Fruit fly (Drosophila melanogaster) whole organism, embryonic: ENCODE data around the gene CG3277.
A peak's percentile ranks its signal among the peaks of the same experiment; 100 is the strongest.

Experiments used
- Atf-2 ChIP-seq: fragments of 200-800 bp; sonication (Bioruptor generic); optimal IDR thresholded peaks from 2 replicates; lab custom pipeline; 2016; ENCODE audit warnings: missing biosample characterization, missing genetic modification characterization
- Bdp1 ChIP-seq: fragments of 200-800 bp; sonication (Bioruptor generic); optimal IDR thresholded peaks from 3 replicates; lab custom pipeline; 2016; ENCODE audit warnings: missing biosample characterization, missing genetic modification characterization
- CG10543 ChIP-seq: fragments of 200-800 bp; sonication (Bioruptor generic); optimal IDR thresholded peaks from 3 replicates; lab custom pipeline; 2017; ENCODE audit warnings: missing biosample characterization, mild to moderate bottlenecking, missing genetic modification characterization, moderate library complexity
- CG10959 ChIP-seq: fragments of 200-800 bp; sonication (Bioruptor generic); IDR thresholded peaks from 2 replicates; pipeline ENCODE4 v1.3.6; 2022; ENCODE audit warnings: missing biosample characterization, missing genetic modification characterization
- CG10979 ChIP-seq: fragments of 200-800 bp; sonication (Bioruptor generic); optimal IDR thresholded peaks from 2 replicates; lab custom pipeline; 2018; ENCODE audit warnings: missing biosample characterization, mild to moderate bottlenecking, missing genetic modification characterization, moderate library complexity
- CG11504 ChIP-seq: fragments of 200-800 bp; sonication (Bioruptor generic); optimal IDR thresholded peaks from 3 replicates; lab custom pipeline; 2019; ENCODE audit warnings: missing biosample characterization, mild to moderate bottlenecking, missing genetic modification characterization, moderate library complexity
- CG13287 ChIP-seq: fragments of 200-800 bp; sonication (Bioruptor generic); IDR thresholded peaks from 2 replicates; pipeline ENCODE4 v1.3.6; 2022; ENCODE audit warnings: missing biosample characterization, missing genetic modification characterization; ENCODE audit not compliant: partially characterized antibody
- CG15514 ChIP-seq: fragments of 200-800 bp; sonication (Bioruptor generic); optimal IDR thresholded peaks from 3 replicates; lab custom pipeline; 2017; ENCODE audit warnings: missing biosample characterization, missing genetic modification characterization, mild to moderate bottlenecking, moderate library complexity, missing genetic modification reagents
- CG1603 ChIP-seq: fragments of 200-800 bp; sonication (Bioruptor generic); optimal IDR thresholded peaks from 2 replicates; lab custom pipeline; 2019; ENCODE audit warnings: missing biosample characterization, mild to moderate bottlenecking, missing genetic modification characterization, moderate library complexity
- CG16815 ChIP-seq: fragments of 200-800 bp; sonication (Bioruptor generic); optimal IDR thresholded peaks from 3 replicates; lab custom pipeline; 2017; ENCODE audit warnings: missing biosample characterization, mild to moderate bottlenecking, missing genetic modification characterization
- CG17568 ChIP-seq: fragments of 200-800 bp; sonication (Bioruptor generic); optimal IDR thresholded peaks from 2 replicates; lab custom pipeline; 2018; ENCODE audit warnings: missing biosample characterization, mild to moderate bottlenecking, missing genetic modification characterization, moderate library complexity
- CG18011 ChIP-seq: fragments of 200-800 bp; sonication (Bioruptor generic); optimal IDR thresholded peaks from 2 replicates; lab custom pipeline; 2017; ENCODE audit warnings: missing biosample characterization, missing genetic modification characterization, mild to moderate bottlenecking, moderate library complexity, missing genotype
- CG18599 ChIP-seq: fragments of 200-800 bp; sonication (Bioruptor generic); optimal IDR thresholded peaks from 3 replicates; lab custom pipeline; 2017; ENCODE audit warnings: missing biosample characterization, missing genetic modification characterization, mild to moderate bottlenecking, moderate library complexity, missing genetic modification reagents
- CG18764 ChIP-seq: fragments of 200-800 bp; sonication (Bioruptor generic); optimal IDR thresholded peaks from 3 replicates; lab custom pipeline; 2016; ENCODE audit warnings: missing biosample characterization, missing genetic modification characterization
- CG2712 ChIP-seq: fragments of 200-800 bp; optimal IDR thresholded peaks from 3 replicates; lab custom pipeline; 2019; ENCODE audit warnings: missing biosample characterization, mild to moderate bottlenecking, missing genetic modification characterization, moderate library complexity
- CG32772 ChIP-seq: fragments of 200-800 bp; sonication (Bioruptor generic); IDR thresholded peaks from 2 replicates; pipeline ENCODE4 v1.3.6; 2022; ENCODE audit warnings: missing biosample characterization, missing genetic modification characterization
- CG3407 ChIP-seq: fragments of 200-800 bp; sonication (Bioruptor generic); optimal IDR thresholded peaks from 2 replicates; lab custom pipeline; 2018; ENCODE audit warnings: missing biosample characterization, mild to moderate bottlenecking, missing genetic modification characterization
- CG42726 ChIP-seq: fragments of 200-800 bp; sonication (Bioruptor generic); IDR thresholded peaks from 2 replicates; pipeline ENCODE4 v1.3.6; 2022; ENCODE audit warnings: missing biosample characterization, missing genetic modification characterization; ENCODE audit not compliant: partially characterized antibody
- CG4617 ChIP-seq: fragments of 200-800 bp; sonication (Bioruptor generic); optimal IDR thresholded peaks from 3 replicates; lab custom pipeline; 2016; ENCODE audit warnings: missing biosample characterization, missing genetic modification characterization, borderline replicate concordance
- CG7556 ChIP-seq: fragments of 200-800 bp; sonication (Bioruptor generic); optimal IDR thresholded peaks from 2 replicates; lab custom pipeline; 2017; ENCODE audit warnings: missing biosample characterization, mild to moderate bottlenecking, missing genetic modification characterization
- CG8089 ChIP-seq: fragments of 200-800 bp; sonication (Bioruptor generic); optimal IDR thresholded peaks from 3 replicates; lab custom pipeline; 2016; ENCODE audit warnings: missing biosample characterization, missing genetic modification characterization
- CG8388 ChIP-seq: fragments of 200-800 bp; sonication (Bioruptor generic); optimal IDR thresholded peaks from 2 replicates; lab custom pipeline; 2019; ENCODE audit warnings: missing biosample characterization, mild to moderate bottlenecking, missing genetic modification characterization, moderate library complexity
- CG9437 ChIP-seq: fragments of 200-800 bp; sonication (Bioruptor generic); optimal IDR thresholded peaks from 2 replicates; lab custom pipeline; 2018; ENCODE audit warnings: missing biosample characterization, mild to moderate bottlenecking, missing genetic modification characterization
- CG9609 ChIP-seq: fragments of 200-800 bp; sonication (Bioruptor generic); optimal IDR thresholded peaks from 3 replicates; lab custom pipeline; 2016; ENCODE audit warnings: missing biosample characterization, missing genetic modification characterization
- Dad ChIP-seq: fragments of 200-800 bp; sonication (Bioruptor generic); optimal IDR thresholded peaks from 3 replicates; lab custom pipeline; 2016; ENCODE audit warnings: missing biosample characterization, missing genetic modification characterization
- E2f1 ChIP-seq: fragments of 200-800 bp; sonication (Bioruptor generic); IDR thresholded peaks from 2 replicates; pipeline ENCODE4 v1.3.6; 2022; ENCODE audit warnings: missing biosample characterization, missing genetic modification characterization
- Ets65A ChIP-seq: fragments of 200-800 bp; sonication (Bioruptor generic); peaks from one replicate; lab custom pipeline; 2016; ENCODE audit warnings: missing biosample characterization, missing genetic modification characterization
- HLHmδ ChIP-seq: fragments of 200-800 bp; sonication (Bioruptor generic); optimal IDR thresholded peaks from 2 replicates; lab custom pipeline; 2018; ENCODE audit warnings: missing biosample characterization, mild to moderate bottlenecking, missing genetic modification characterization, moderate library complexity
- MESR4 ChIP-seq: fragments of 200-800 bp; sonication (Bioruptor generic); optimal IDR thresholded peaks from 2 replicates; lab custom pipeline; 2018; ENCODE audit warnings: missing biosample characterization, mild to moderate bottlenecking, missing genetic modification characterization, moderate library complexity
- Stat92E ChIP-seq, 3 experiments: fragments of >200 bp in 2 of 3; fragments of 200-800 bp in 1 of 3; sonication (Bioruptor generic) in 1 of 3; optimal IDR thresholded peaks; 2 replicates each; lab custom pipeline; 2017 to 2019; ENCODE audit warnings: missing biosample characterization in 3 of 3, missing genetic modification characterization in 3 of 3, mild to moderate bottlenecking in 1 of 3, moderate library complexity in 1 of 3
- ash1 ChIP-seq: fragments of 200-800 bp; sonication (Bioruptor generic); optimal IDR thresholded peaks from 2 replicates; lab custom pipeline; 2018; ENCODE audit warnings: missing biosample characterization, mild to moderate bottlenecking, missing genetic modification characterization
- bcd ChIP-seq: fragments of 200-800 bp; sonication (Bioruptor generic); optimal IDR thresholded peaks from 2 replicates; lab custom pipeline; 2017; ENCODE audit warnings: missing biosample characterization, mild to moderate bottlenecking, missing genetic modification characterization
- bowl ChIP-seq: fragments of 200-800 bp; sonication (Bioruptor generic); IDR thresholded peaks from 2 replicates; pipeline ENCODE4 v1.3.6; 2022; ENCODE audit warnings: missing biosample characterization, missing genetic modification characterization
- ci ChIP-seq: fragments of 200-800 bp; sonication (Bioruptor generic); IDR thresholded peaks from 3 replicates; pipeline ENCODE4 v1.3.6; 2022; ENCODE audit warnings: missing biosample characterization, missing genetic modification characterization
- croc ChIP-seq: fragments of 200-800 bp; sonication (Bioruptor generic); conservative IDR thresholded peaks from 3 replicates; pipeline ENCODE4 v1.3.6; 2022; ENCODE audit warnings: missing biosample characterization, missing genetic modification characterization
- dimm ChIP-seq: fragments of 200-800 bp; sonication (Bioruptor generic); IDR thresholded peaks from 2 replicates; pipeline ENCODE4 v1.3.6; 2022; ENCODE audit warnings: missing biosample characterization, missing genetic modification characterization
- fd96Cb ChIP-seq: fragments of 200-800 bp; sonication (Bioruptor generic); optimal IDR thresholded peaks from 2 replicates; lab custom pipeline; 2018; ENCODE audit warnings: missing biosample characterization, mild to moderate bottlenecking, missing genetic modification characterization, moderate library complexity
- gfzf ChIP-seq: fragments of 200-800 bp; sonication (Bioruptor generic); optimal IDR thresholded peaks from 2 replicates; lab custom pipeline; 2016; ENCODE audit warnings: missing biosample characterization, mild to moderate bottlenecking, missing genetic modification characterization, moderate library complexity
- lov ChIP-seq, 2 experiments: fragments of 200-800 bp in 1 of 2; fragments of >200 bp in 1 of 2; sonication (Bioruptor generic) in 1 of 2; IDR thresholded peaks in 1 of 2; optimal IDR thresholded peaks in 1 of 2; 2 replicates in 1 of 2; 3 replicates in 1 of 2; pipeline versions ENCODE4 v1.3.6 to Lab custom; 2017 to 2022; ENCODE audit warnings: missing biosample characterization in 1 of 2, missing genetic modification characterization in 1 of 2
- nom ChIP-seq: fragments of 200-800 bp; sonication (Bioruptor generic); optimal IDR thresholded peaks from 2 replicates; lab custom pipeline; 2017; ENCODE audit warnings: missing biosample characterization, missing genetic modification characterization, mild to moderate bottlenecking, moderate library complexity, missing genetic modification reagents
- pros ChIP-seq: fragments of 200-800 bp; sonication (Bioruptor generic); optimal IDR thresholded peaks from 3 replicates; lab custom pipeline; 2019; ENCODE audit warnings: missing biosample characterization, mild to moderate bottlenecking, missing genetic modification characterization, moderate library complexity
- row ChIP-seq: fragments of 200-800 bp; sonication (Bioruptor generic); IDR thresholded peaks from 3 replicates; pipeline ENCODE4 v1.3.6; 2022; ENCODE audit warnings: missing biosample characterization, missing genetic modification characterization
- sd ChIP-seq: fragments of 200-800 bp; sonication (Bioruptor generic); optimal IDR thresholded peaks from 3 replicates; lab custom pipeline; 2018; ENCODE audit warnings: missing biosample characterization, mild to moderate bottlenecking, missing genetic modification characterization, moderate library complexity
- sr ChIP-seq: fragments of 200-800 bp; sonication (Bioruptor generic); IDR thresholded peaks from 3 replicates; pipeline ENCODE4 v1.3.6; 2022; ENCODE audit warnings: missing biosample characterization, missing genetic modification characterization
- ssp ChIP-seq: fragments of 200-800 bp; sonication (Bioruptor generic); IDR thresholded peaks from 2 replicates; pipeline ENCODE4 v1.3.6; 2022; ENCODE audit warnings: missing biosample characterization, missing genetic modification characterization
- tio ChIP-seq: fragments of 200-800 bp; sonication (Bioruptor generic); optimal IDR thresholded peaks from 2 replicates; lab custom pipeline; 2017; ENCODE audit warnings: missing biosample characterization, missing genetic modification characterization, inconsistent platforms
- unc-4 ChIP-seq: fragments of 200-800 bp; sonication (Bioruptor generic); IDR thresholded peaks from 2 replicates; pipeline ENCODE4 v1.3.6; 2022; ENCODE audit warnings: missing biosample characterization, missing genetic modification characterization; ENCODE audit not compliant: partially characterized antibody
- z ChIP-seq: fragments of 200-800 bp; sonication (Bioruptor generic); IDR thresholded peaks from 3 replicates; pipeline ENCODE4 v1.3.6; 2022; ENCODE audit warnings: missing biosample characterization, missing genetic modification characterization

The CG3277 gene

DNA sequence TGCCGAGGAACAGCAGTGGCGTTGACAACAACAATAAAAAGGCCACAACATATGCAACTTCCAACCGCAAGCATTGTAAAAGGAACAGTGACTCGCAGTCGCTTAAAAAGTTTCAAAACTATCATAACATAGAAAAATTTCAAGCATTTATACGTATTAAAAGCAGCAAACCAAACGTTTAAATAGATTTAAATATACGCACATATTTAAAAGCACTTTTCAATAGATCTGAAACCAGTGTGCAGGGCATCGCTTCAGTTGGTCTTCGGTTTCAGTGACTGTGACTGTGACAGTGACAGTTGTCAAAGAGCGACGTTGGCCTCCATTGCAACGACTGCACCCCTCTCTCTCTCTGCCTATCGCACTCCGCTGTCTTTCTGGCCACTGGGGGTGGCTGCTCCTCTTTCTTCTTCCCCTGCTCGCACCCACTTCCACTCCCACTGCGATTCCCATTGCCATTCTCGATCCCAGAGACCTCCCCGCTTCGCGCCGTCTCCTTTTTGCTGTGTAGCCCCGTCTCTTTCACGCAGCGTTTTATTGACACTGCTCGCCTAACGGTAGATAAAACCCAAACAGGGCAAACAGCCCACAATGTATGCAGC is 44.3 kb downstream of the CG3277 start:
- TF ChIP-seq CG9437 (GFP tag; lab: Kevin White, UChicago) (peak; percentile 54), CG32772 (peak; percentile 92), CG8089 (GFP tag; lab: Kevin White, UChicago) (peak; percentile 52), CG18599 (GFP tag; lab: Kevin White, UChicago) (peak; percentile 51), Ets65A (GFP tag; lab: Kevin White, UChicago) (peak; percentile 82), Dad (GFP tag; lab: Kevin White, UChicago) (peak; percentile 40), CG18011 (GFP tag; lab: Kevin White, UChicago) (peak; percentile 10), lov (optimal IDR thresholded peaks at IDR 0.05; lab: Kevin White, UChicago) (no peak), lov (GFP tag; IDR thresholded peaks at IDR 0.05; lab: Robert Waterston, UW) (peak; percentile 94), CG13287 (no peak), Stat92E (GFP tag; optimal IDR thresholded peaks at IDR 0.05; lab: Kevin White, UChicago) (no peak), CG17568 (GFP tag; lab: Kevin White, UChicago) (peak; percentile 31), CG2712 (tag; lab: Kevin White, UChicago) (peak; percentile 91), HLHmδ (no peak), Bdp1 (GFP tag; lab: Kevin White, UChicago) (peak; percentile 60), sd (tag; lab: Kevin White, UChicago) (peak; percentile 6), CG10979 (peak; percentile 88), CG15514 (GFP tag; lab: Kevin White, UChicago) (peak; percentile 14), z (GFP tag; lab: Robert Waterston, UW) (peak; percentile 50; the same call in 1 of the 3 replicates), ash1 (GFP tag; lab: Kevin White, UChicago) (no peak), CG3407 (GFP tag; lab: Kevin White, UChicago) (peak; percentile 86), nom (GFP tag; lab: Kevin White, UChicago) (peak; percentile 79), CG16815 (GFP tag; lab: Kevin White, UChicago) (peak; percentile 43), CG10959 (peak; percentile 72), fd96Cb (peak; percentile 90), unc-4 (GFP tag; lab: Robert Waterston, UW) (no peak), CG42726 (GFP tag; lab: Robert Waterston, UW) (no peak), tio (peak; percentile 61), bcd (GFP tag; lab: Kevin White, UChicago) (peak; percentile 76), CG1603 (tag; lab: Kevin White, UChicago) (peak; percentile 90), CG18764 (peak; percentile 53), E2f1 (GFP tag; lab: Robert Waterston, UW) (peak; percentile 89), row (GFP tag; lab: Robert Waterston, UW) (peak; percentile 84), croc (GFP tag; lab: Robert Waterston, UW) (peak; percentile 92), sr (GFP tag; lab: Robert Waterston, UW) (peak; percentile 75; the same call in 2 of the 3 replicates), dimm (GFP tag; lab: Robert Waterston, UW) (peak; percentile 74), CG9609 (GFP tag; lab: Kevin White, UChicago) (peak; percentile 29), ssp (peak; percentile 70), bowl (GFP tag; lab: Robert Waterston, UW) (no peak), CG11504 (peak; percentile 83), gfzf (GFP tag; lab: Kevin White, UChicago) (no peak), CG8388 (GFP tag; lab: Kevin White, UChicago) (peak; percentile 79), pros (GFP tag; lab: Kevin White, UChicago) (no peak), ci (GFP tag; lab: Robert Waterston, UW) (peak; percentile 97), MESR4 (GFP tag; lab: Kevin White, UChicago) (peak; percentile 12), CG7556 (GFP tag; lab: Kevin White, UChicago) (peak; percentile 69), CG4617 (GFP tag; lab: Kevin White, UChicago) (no peak), Atf-2 (GFP tag; lab: Kevin White, UChicago) (peak; percentile 63), CG10543 (GFP tag; lab: Kevin White, UChicago) (no peak)
